Fruit fly (Drosophila melanogaster) whole organism, prepupa: ENCODE data around the gene CG13398.

ENCODE experiments used
- CG10669 ChIP-seq: fragments of 200-800 bp; sonication (Bioruptor generic); optimal IDR thresholded peaks from 3 replicates; lab custom pipeline; 2018; ENCODE audit warnings: missing biosample characterization, mild to moderate bottlenecking, missing genetic modification characterization, moderate library complexity
- CG1621 ChIP-seq: fragments of 200-800 bp; sonication (Bioruptor generic); optimal IDR thresholded peaks from 3 replicates; lab custom pipeline; 2018; ENCODE audit warnings: missing biosample characterization, mild to moderate bottlenecking, missing genetic modification characterization
- CG16779 ChIP-seq: fragments of 200-800 bp; sonication (Bioruptor generic); optimal IDR thresholded peaks from 3 replicates; lab custom pipeline; 2017; ENCODE audit warnings: missing biosample characterization, mild to moderate bottlenecking, missing genetic modification characterization
- CG6276 ChIP-seq: fragments of 200-800 bp; sonication (Bioruptor generic); optimal IDR thresholded peaks from 2 replicates; lab custom pipeline; 2017; ENCODE audit warnings: missing biosample characterization, mild to moderate bottlenecking, missing genetic modification characterization
- CG6792 ChIP-seq: fragments of 200-800 bp; sonication (Bioruptor generic); optimal IDR thresholded peaks from 3 replicates; lab custom pipeline; 2016; ENCODE audit warnings: missing biosample characterization, missing genetic modification characterization
- Hr38 ChIP-seq: sonication (Bioruptor generic); optimal IDR thresholded peaks from 2 replicates; lab custom pipeline; 2016; ENCODE audit warnings: missing biosample characterization, missing genetic modification characterization
- dsx ChIP-seq: fragments of 200-800 bp; optimal IDR thresholded peaks from 3 replicates; lab custom pipeline; 2019; ENCODE audit warnings: missing biosample characterization, mild to moderate bottlenecking, missing genetic modification characterization, moderate library complexity; ENCODE audit not compliant: poor library complexity, severe bottlenecking
- fd85E ChIP-seq: fragments of 200-800 bp; sonication (Bioruptor generic); optimal IDR thresholded peaks from 3 replicates; lab custom pipeline; 2016; ENCODE audit warnings: missing biosample characterization, missing genetic modification characterization
- fkh ChIP-seq: fragments of 200-800 bp; sonication (Bioruptor generic); optimal IDR thresholded peaks from 3 replicates; lab custom pipeline; 2017; ENCODE audit warnings: missing biosample characterization, mild to moderate bottlenecking, missing genetic modification characterization, moderate library complexity

DNA sequence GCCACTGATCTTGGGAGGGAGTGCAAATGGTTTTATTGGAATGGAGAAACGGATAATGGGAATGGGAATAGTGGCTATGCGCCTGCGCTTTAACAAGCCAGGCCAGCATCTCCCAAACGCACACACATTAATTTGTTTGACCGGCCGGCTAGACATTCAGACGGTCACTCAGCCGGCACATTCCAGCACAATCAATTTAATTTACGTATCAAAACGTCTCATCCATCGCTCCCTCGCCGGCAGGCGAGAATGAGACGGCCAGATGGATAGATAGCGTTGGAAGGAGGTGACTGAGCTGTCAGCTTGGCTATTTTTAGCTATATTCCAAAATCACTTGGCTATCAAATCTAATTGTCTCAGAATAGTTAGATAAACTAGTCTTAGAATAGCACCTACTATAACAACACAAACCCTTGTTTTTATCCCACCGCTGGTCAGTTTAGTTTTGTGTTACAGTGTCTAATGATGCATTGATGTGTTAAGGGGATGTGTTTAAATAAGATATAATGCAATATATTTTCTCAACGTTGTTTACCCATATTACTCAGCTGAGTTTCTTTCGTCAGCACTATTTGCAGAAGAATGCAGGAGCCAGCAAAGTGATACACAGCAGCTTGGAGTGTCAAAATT is 8.5 kb upstream of the CG13398 start:
- no peak for TF ChIP-seq CG6792 (GFP tag; lab: Kevin White, UChicago)
- no peak for TF ChIP-seq CG6276 (GFP tag; lab: Kevin White, UChicago)
- peak; percentile 23 for TF ChIP-seq fkh (GFP tag; lab: Kevin White, UChicago)
- TF ChIP-seq Hr38: no peak
- TF ChIP-seq CG1621 (tag; lab: Kevin White, UChicago): no peak
- peak; percentile 36 for TF ChIP-seq CG10669 (GFP tag; lab: Kevin White, UChicago)
- no peak for TF ChIP-seq CG16779 (tag; lab: Kevin White, UChicago)
- TF ChIP-seq dsx (GFP tag; lab: Kevin White, UChicago): no peak
- TF ChIP-seq fd85E (GFP tag; lab: Kevin White, UChicago): no peak
